Worm (Caenorhabditis elegans): ENCODE results near the gene sft-4.

Gene sft-4

DNA sequence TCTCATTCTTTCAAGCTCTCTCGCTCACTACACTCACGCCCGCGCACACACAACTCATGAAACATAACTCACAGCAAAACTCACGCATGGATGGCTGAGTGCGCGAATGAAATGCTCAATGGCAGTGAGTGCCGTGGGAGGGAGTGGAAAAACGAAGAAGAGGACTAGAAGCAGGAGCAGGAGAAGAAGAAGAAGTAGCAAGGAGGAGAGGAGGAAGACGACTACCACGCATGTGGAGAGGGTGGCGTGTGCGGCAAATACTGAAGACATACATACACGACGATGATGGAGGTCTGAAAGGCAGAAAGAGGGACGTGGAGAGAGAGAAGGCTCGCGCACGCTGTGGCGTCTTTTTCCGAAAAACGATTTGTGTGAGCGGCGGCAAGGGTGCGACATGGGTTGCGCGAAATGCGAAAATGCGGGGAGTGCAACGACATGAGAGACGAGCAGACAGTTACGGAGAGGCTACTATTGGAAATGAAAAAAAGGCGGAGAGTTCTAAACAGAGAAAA is 51.5 kb downstream of the sft-4 start (continued):
- TF ChIP-seq hlh-17 (GFP tag; optimal IDR thresholded peaks at IDR 0.05; ENCODE audit: borderline replicate concordance): no peak
- no peak for TF ChIP-seq ama-1 (optimal IDR thresholded peaks at IDR 0.05)
- no peak for TF ChIP-seq fkh-4 (tag; optimal IDR thresholded peaks at IDR 0.05; ENCODE audit: borderline replicate concordance)
- peak; percentile 86 for TF ChIP-seq unc-86 (tag; optimal IDR thresholded peaks at IDR 0.05)
- peak; percentile 80 for TF ChIP-seq nhr-47 (tag; optimal IDR thresholded peaks at IDR 0.05)
- TF ChIP-seq sptf-1 (tag; optimal IDR thresholded peaks at IDR 0.05): no peak
- peak; percentile 72 for TF ChIP-seq fkh-10 (GFP tag; optimal IDR thresholded peaks at IDR 0.05)
- TF ChIP-seq lin-15B (tag; optimal IDR thresholded peaks at IDR 0.05): no peak
- no peak for TF ChIP-seq C04F5.9 (tag; optimal IDR thresholded peaks at IDR 0.05)
- TF ChIP-seq hpl-2 (GFP tag; optimal IDR thresholded peaks at IDR 0.05): no peak
- TF ChIP-seq nhr-20 (tag; optimal IDR thresholded peaks at IDR 0.05): peak; percentile 48
- TF ChIP-seq pqm-1 (tag; optimal IDR thresholded peaks at IDR 0.05): no peak
- no peak for TF ChIP-seq nhr-11 (tag; optimal IDR thresholded peaks at IDR 0.05)
- TF ChIP-seq ceh-82 (tag; optimal IDR thresholded peaks at IDR 0.05): peak; percentile 19 to 76 (median 73)
- peak; percentile 13 for TF ChIP-seq nhr-77 (tag; optimal IDR thresholded peaks at IDR 0.05)
- peak; percentile 92 for TF ChIP-seq lin-14 (GFP tag; optimal IDR thresholded peaks at IDR 0.05)
- TF ChIP-seq ztf-4 (tag; optimal IDR thresholded peaks at IDR 0.05): peak; percentile 44
- TF ChIP-seq lsy-2 (tag; optimal IDR thresholded peaks at IDR 0.05): peak in 1 of 2 experiments; percentile 61
- no peak for TF ChIP-seq mef-2 (tag; optimal IDR thresholded peaks at IDR 0.05)
- TF ChIP-seq dsc-1 (tag; optimal IDR thresholded peaks at IDR 0.05): peak; percentile 74
- peak; percentile 15 for TF ChIP-seq zip-4 (GFP tag; optimal IDR thresholded peaks at IDR 0.05)
- no peak for TF ChIP-seq unc-130 (tag; optimal IDR thresholded peaks at IDR 0.05)
- TF ChIP-seq ztf-11 (tag; optimal IDR thresholded peaks at IDR 0.05): peak in 1 of 2 experiments; percentile 42
- TF ChIP-seq nhr-71 (tag; optimal IDR thresholded peaks at IDR 0.05): peak; percentile 78
- no peak for TF ChIP-seq nhr-85 (tag)
- no peak for TF ChIP-seq elt-2 (tag; optimal IDR thresholded peaks at IDR 0.05)
- no peak for TF ChIP-seq unc-30 (tag; optimal IDR thresholded peaks at IDR 0.05)
- TF ChIP-seq pax-3 (tag; optimal IDR thresholded peaks at IDR 0.05): peak; percentile 51
- peak; percentile 76 for TF ChIP-seq swsn-7 (tag; optimal IDR thresholded peaks at IDR 0.05)
- TF ChIP-seq zag-1 (tag; optimal IDR thresholded peaks at IDR 0.05): no peak
- peak; percentile 27 for TF ChIP-seq C16A3.4 (tag; optimal IDR thresholded peaks at IDR 0.05)
- TF ChIP-seq ets-5 (GFP tag; IDR thresholded peaks at IDR 0.05): no peak
- no peak for TF ChIP-seq nhr-90 (tag; optimal IDR thresholded peaks at IDR 0.05; ENCODE audit: poor library complexity)
- no peak for TF ChIP-seq snpc-4 (tag; optimal IDR thresholded peaks at IDR 0.05)
- TF ChIP-seq dpl-1 (GFP tag; optimal IDR thresholded peaks at IDR 0.05): peak in 1 of 3 experiments; percentile 35
- no peak for TF ChIP-seq elt-3 (tag; optimal IDR thresholded peaks at IDR 0.05)
- TF ChIP-seq rnt-1 (tag; optimal IDR thresholded peaks at IDR 0.05): no peak
- no peak for TF ChIP-seq ceh-8 (GFP tag; optimal IDR thresholded peaks at IDR 0.05)
- no peak for TF ChIP-seq aha-1 (tag; optimal IDR thresholded peaks at IDR 0.05)
- TF ChIP-seq nhr-76 (tag; optimal IDR thresholded peaks at IDR 0.05): no peak
